Worm (Caenorhabditis elegans): ENCODE data around the gene magi-1.

- no peak for TF ChIP-seq ref-1 (GFP tag; conservative IDR thresholded peaks at IDR 0.05)
- TF ChIP-seq flt-1 (GFP tag; IDR thresholded peaks at IDR 0.05): no peak
- TF ChIP-seq med-1 (GFP tag; optimal IDR thresholded peaks at IDR 0.05; ENCODE audit: insufficient read depth): no peak
- no peak for TF ChIP-seq klf-2 (GFP tag; conservative IDR thresholded peaks at IDR 0.05)
- TF ChIP-seq ztf-29 (GFP tag; IDR thresholded peaks at IDR 0.05): no peak
Observed at ce11 chrIV:11759852-11760251, 45.0 kb downstream of the magi-1 start.
